Worm (Caenorhabditis elegans) whole organism, L2 larva: ENCODE data around the gene ppm-1.G.

Source experiments
- C34F6.9 ChIP-seq: fragments of 150-350 bp; optimal IDR thresholded peaks from 2 replicates; lab custom pipeline; 2014; ENCODE audit warnings: missing biosample characterization, missing genetic modification characterization
- F13H6.1 ChIP-seq: sonication (generic microtip); optimal IDR thresholded peaks from 2 replicates; lab custom pipeline; 2016; ENCODE audit warnings: missing genetic modification characterization, missing compliant biosample characterization
- R02D3.7 ChIP-seq: fragments of 150-350 bp; optimal IDR thresholded peaks from 2 replicates; lab custom pipeline; 2014; ENCODE audit warnings: missing biosample characterization, missing genetic modification characterization
- Y55F3AM.14 ChIP-seq: fragments of 200-800 bp; sonication (Bioruptor generic); optimal IDR thresholded peaks from 2 replicates; lab custom pipeline; 2018; ENCODE audit warnings: mild to moderate bottlenecking, missing genetic modification characterization, missing compliant biosample characterization
- ZK546.5 ChIP-seq: sonication (generic microtip); optimal IDR thresholded peaks from 2 replicates; lab custom pipeline; 2017; ENCODE audit warnings: missing biosample characterization, missing genetic modification characterization
- alr-1 ChIP-seq: fragments of 150-350 bp; optimal IDR thresholded peaks from 2 replicates; lab custom pipeline; 2014; ENCODE audit warnings: missing biosample characterization, missing genetic modification characterization
- aly-2 ChIP-seq: fragments of 150-350 bp; optimal IDR thresholded peaks from 2 replicates; lab custom pipeline; 2014; ENCODE audit warnings: missing biosample characterization, missing genetic modification characterization
- ama-1 ChIP-seq: fragments of 150-350 bp; optimal IDR thresholded peaks from 2 replicates; lab custom pipeline; 2018; ENCODE audit warnings: inconsistent platforms
- blmp-1 ChIP-seq: sonication (generic microtip); optimal IDR thresholded peaks from 2 replicates; lab custom pipeline; 2017; ENCODE audit warnings: missing genetic modification characterization, mild to moderate bottlenecking, missing compliant biosample characterization, antibody characterized with exemption, moderate library complexity; ENCODE audit not compliant: insufficient read depth
- ceh-16 ChIP-seq: fragments of 150-350 bp; optimal IDR thresholded peaks from 2 replicates; lab custom pipeline; 2014; ENCODE audit warnings: missing biosample characterization, missing genetic modification characterization
- ceh-82 ChIP-seq: fragments of 150-350 bp; optimal IDR thresholded peaks from 2 replicates; lab custom pipeline; 2014; ENCODE audit warnings: missing biosample characterization, missing genetic modification characterization
- crh-2 ChIP-seq: sonication (generic microtip); optimal IDR thresholded peaks from 2 replicates; lab custom pipeline; 2017; ENCODE audit warnings: missing biosample characterization, missing genetic modification characterization
- dmd-4 ChIP-seq: sonication (generic microtip); optimal IDR thresholded peaks from 2 replicates; lab custom pipeline; 2017; ENCODE audit warnings: missing biosample characterization, missing genetic modification characterization
- elt-1 ChIP-seq: fragments of 150-350 bp; optimal IDR thresholded peaks from 2 replicates; lab custom pipeline; 2014; ENCODE audit warnings: missing biosample characterization, missing genetic modification characterization
- elt-3 ChIP-seq: sonication (generic microtip); optimal IDR thresholded peaks from 2 replicates; lab custom pipeline; 2017; ENCODE audit warnings: missing biosample characterization, missing genetic modification characterization
- fos-1 ChIP-seq: fragments of 150-350 bp; optimal IDR thresholded peaks from 2 replicates; lab custom pipeline; 2014; ENCODE audit warnings: missing biosample characterization, missing genetic modification characterization
- gmeb-1 ChIP-seq: fragments of 150-350 bp; optimal IDR thresholded peaks from 2 replicates; lab custom pipeline; 2014; ENCODE audit warnings: missing biosample characterization, missing genetic modification characterization
- lin-11 ChIP-seq: fragments of 150-350 bp; sonication (generic microtip); optimal IDR thresholded peaks from 2 replicates; lab custom pipeline; 2014; ENCODE audit warnings: missing biosample characterization, missing genetic modification characterization, inconsistent platforms, mixed read lengths
- lin-13 ChIP-seq: fragments of 150-350 bp; optimal IDR thresholded peaks from 2 replicates; lab custom pipeline; 2014; ENCODE audit warnings: missing biosample characterization, missing genetic modification reagents, missing genetic modification characterization
- lin-39 ChIP-seq: fragments of 150-350 bp; optimal IDR thresholded peaks from 2 replicates; lab custom pipeline; 2014; ENCODE audit warnings: missing biosample characterization, missing genetic modification reagents, missing genetic modification characterization
- lsy-2 ChIP-seq, 2 experiments: fragments of 150-350 bp in 1 of 2; sonication (generic microtip) in 1 of 2; optimal IDR thresholded peaks; 2 replicates each; lab custom pipeline; 2014 to 2017; ENCODE audit warnings: missing biosample characterization in 2 of 2, missing genetic modification characterization in 2 of 2
- mab-5 ChIP-seq: fragments of 150-350 bp; optimal IDR thresholded peaks from 2 replicates; lab custom pipeline; 2014; ENCODE audit warnings: missing biosample characterization, missing genetic modification characterization
- mbf-1 ChIP-seq: sonication (generic microtip); optimal IDR thresholded peaks from 2 replicates; lab custom pipeline; 2017; ENCODE audit warnings: missing biosample characterization, missing genetic modification characterization
- mdl-1 ChIP-seq, 2 experiments: fragments of 150-350 bp in 1 of 2; sonication (generic microtip) in 1 of 2; optimal IDR thresholded peaks; 2 replicates each; lab custom pipeline; 2017; ENCODE audit warnings: missing biosample characterization in 2 of 2, missing genetic modification characterization in 2 of 2
- nhr-10 ChIP-seq: sonication (generic microtip); optimal IDR thresholded peaks from 2 replicates; lab custom pipeline; 2017; ENCODE audit warnings: missing biosample characterization, missing genetic modification characterization
- nhr-11 ChIP-seq: fragments of 150-350 bp; optimal IDR thresholded peaks from 2 replicates; lab custom pipeline; 2014; ENCODE audit warnings: missing biosample characterization, missing genetic modification characterization
- nhr-129 ChIP-seq: fragments of 150-350 bp; optimal IDR thresholded peaks from 2 replicates; lab custom pipeline; 2014; ENCODE audit warnings: missing biosample characterization, missing genetic modification characterization
- nhr-23 ChIP-seq: fragments of 150-350 bp; optimal IDR thresholded peaks from 2 replicates; lab custom pipeline; 2014; ENCODE audit warnings: missing biosample characterization, missing genetic modification reagents, missing genetic modification characterization
- nhr-237 ChIP-seq: fragments of 150-350 bp; optimal IDR thresholded peaks from 2 replicates; lab custom pipeline; 2014; ENCODE audit warnings: missing biosample characterization, missing genetic modification characterization
- nhr-25 ChIP-seq: fragments of 150-350 bp; sonication (generic microtip); optimal IDR thresholded peaks from 3 replicates; lab custom pipeline; 2014; ENCODE audit warnings: missing biosample characterization, missing genetic modification characterization
- nhr-77 ChIP-seq: fragments of 150-350 bp; optimal IDR thresholded peaks from 2 replicates; lab custom pipeline; 2014; ENCODE audit warnings: missing biosample characterization, missing genetic modification characterization
- sma-9 ChIP-seq, 2 experiments: fragments of 150-350 bp in 1 of 2; sonication (generic microtip) in 1 of 2; optimal IDR thresholded peaks; 2 replicates each; lab custom pipeline; 2014 to 2016; ENCODE audit warnings: missing genetic modification characterization in 2 of 2, mild to moderate bottlenecking in 1 of 2, missing biosample characterization in 1 of 2, missing compliant biosample characterization in 1 of 2, missing genetic modification reagents in 1 of 2, moderate library complexity in 1 of 2
- snpc-4 ChIP-seq: fragments of 150-350 bp; optimal IDR thresholded peaks from 2 replicates; lab custom pipeline; 2014; ENCODE audit warnings: missing biosample characterization, missing genetic modification characterization
- unc-55 ChIP-seq: fragments of 150-350 bp; sonication (generic microtip); optimal IDR thresholded peaks from 3 replicates; lab custom pipeline; 2014; ENCODE audit warnings: missing biosample characterization, missing genetic modification reagents, missing genetic modification characterization
- unc-62 ChIP-seq: fragments of 150-350 bp; optimal IDR thresholded peaks from 2 replicates; lab custom pipeline; 2014; ENCODE audit warnings: missing biosample characterization, missing genetic modification reagents, missing genetic modification characterization
- zag-1 ChIP-seq: fragments of 150-350 bp; optimal IDR thresholded peaks from 2 replicates; lab custom pipeline; 2014; ENCODE audit warnings: missing biosample characterization, missing genetic modification characterization
- ztf-1 ChIP-seq: fragments of 200-800 bp; sonication (Bioruptor generic); conservative IDR thresholded peaks from 2 replicates; pipeline ENCODE4 v1.3.6; 2022; ENCODE audit warnings: missing genetic modification characterization, missing compliant biosample characterization
- ztf-11 ChIP-seq: sonication (generic microtip); optimal IDR thresholded peaks from 2 replicates; lab custom pipeline; 2017; ENCODE audit warnings: missing biosample characterization, missing genetic modification characterization

ppm-1.G gene

DNA sequence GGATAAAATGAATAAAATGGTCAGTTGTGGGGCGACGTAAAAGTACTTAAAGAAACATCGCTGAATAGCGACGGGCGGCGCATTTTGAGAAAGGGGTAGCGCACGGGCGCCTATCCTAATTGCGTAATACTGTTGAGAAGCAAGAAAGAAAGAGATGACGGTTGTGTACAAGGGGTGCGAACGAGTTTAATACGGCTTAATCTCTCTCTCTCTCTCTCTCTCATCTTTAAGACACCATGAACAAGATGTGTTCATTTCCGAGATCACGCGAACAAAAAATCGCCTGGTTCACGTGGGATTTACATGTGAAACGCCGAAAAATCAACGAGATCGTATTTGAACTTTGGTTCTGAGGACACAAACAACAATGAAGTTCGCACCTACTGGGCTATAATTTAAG is 23.8 kb upstream of the ppm-1.G start:
- TF ChIP-seq unc-62 (GFP tag; lab: Kevin White, UChicago) (no peak), nhr-25 (peak; percentile 42), nhr-77 (no peak), nhr-11 (no peak), ceh-16 (tag; lab: Kevin White, UChicago) (no peak), gmeb-1 (tag; lab: Kevin White, UChicago) (no peak)

DNA sequence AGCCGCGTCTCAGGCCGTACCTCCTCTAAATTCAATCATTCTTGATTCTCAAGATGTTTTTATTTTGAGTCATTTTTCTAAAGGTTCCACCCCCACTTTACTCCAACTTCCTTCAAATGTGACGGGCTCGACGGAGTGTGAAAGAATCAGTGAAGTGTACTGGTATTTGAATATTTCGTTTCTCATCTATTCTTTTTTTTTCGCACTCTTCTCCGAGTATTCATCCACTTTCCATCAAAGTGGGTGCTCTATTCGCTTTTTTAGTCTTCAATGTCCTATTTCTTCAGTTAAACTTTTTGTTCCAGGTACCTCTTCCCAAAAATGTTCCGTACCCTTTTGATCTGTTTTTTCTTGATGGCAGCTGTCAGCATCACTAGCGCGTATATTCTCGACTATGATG is 22.0 kb upstream of the ppm-1.G start, which contains the start of gene nlp-52:
nlp-52 (plus strand) TSS at position 301 of the 400 bp plus-strand sequence.
- TF ChIP-seq elt-1 (no peak), F13H6.1 (tag; lab: Kevin White, UChicago) (no peak), lsy-2 (tag; optimal IDR thresholded peaks at IDR 0.05; lab: Kevin White, UChicago) (no peak), R02D3.7 (no peak), lin-13 (no peak), ceh-16 (tag; lab: Kevin White, UChicago) (no peak), mdl-1 (tag; optimal IDR thresholded peaks at IDR 0.05; lab: Kevin White, UChicago) (no peak), ZK546.5 (no peak), sma-9 (GFP tag; optimal IDR thresholded peaks at IDR 0.05; lab: Kevin White, UChicago) (no peak), sma-9 (tag; optimal IDR thresholded peaks at IDR 0.05; lab: Kevin White, UChicago) (no peak), snpc-4 (tag; lab: Kevin White, UChicago) (no peak), lin-11 (no peak), ztf-1 (GFP tag; lab: Robert Waterston, UW) (no peak), ama-1 (lab: Kevin White, UChicago) (no peak), mbf-1 (tag; lab: Kevin White, UChicago) (no peak), nhr-23 (tag; lab: Kevin White, UChicago) (no peak), elt-3 (no peak), mab-5 (tag; lab: Kevin White, UChicago) (no peak), zag-1 (no peak)

DNA sequence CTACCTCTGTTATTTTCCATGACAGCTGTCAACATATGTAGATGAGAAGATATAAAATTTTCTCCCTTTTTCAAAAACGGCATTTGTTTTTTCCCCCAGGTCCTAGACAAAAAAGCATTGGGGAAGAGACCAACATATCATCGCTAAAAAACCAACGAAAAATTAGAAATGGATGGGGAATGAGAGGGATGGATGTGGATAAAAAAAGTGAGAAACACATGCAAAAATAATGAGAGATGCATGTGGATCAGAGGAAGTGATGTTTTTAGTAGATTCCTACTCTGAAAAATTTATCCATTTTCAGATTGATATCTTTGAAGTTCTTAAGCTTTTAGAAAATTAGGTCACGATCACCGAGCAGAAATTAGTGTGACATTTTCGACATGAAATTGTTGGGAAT is 21.0 kb upstream of the ppm-1.G start:
- TF ChIP-seq unc-55 (GFP tag; lab: Kevin White, UChicago) (peak; percentile 57), nhr-11 (no peak), ceh-16 (tag; lab: Kevin White, UChicago) (no peak), nhr-237 (tag; lab: Kevin White, UChicago) (no peak), alr-1 (tag; lab: Kevin White, UChicago) (no peak), nhr-10 (no peak)

DNA sequence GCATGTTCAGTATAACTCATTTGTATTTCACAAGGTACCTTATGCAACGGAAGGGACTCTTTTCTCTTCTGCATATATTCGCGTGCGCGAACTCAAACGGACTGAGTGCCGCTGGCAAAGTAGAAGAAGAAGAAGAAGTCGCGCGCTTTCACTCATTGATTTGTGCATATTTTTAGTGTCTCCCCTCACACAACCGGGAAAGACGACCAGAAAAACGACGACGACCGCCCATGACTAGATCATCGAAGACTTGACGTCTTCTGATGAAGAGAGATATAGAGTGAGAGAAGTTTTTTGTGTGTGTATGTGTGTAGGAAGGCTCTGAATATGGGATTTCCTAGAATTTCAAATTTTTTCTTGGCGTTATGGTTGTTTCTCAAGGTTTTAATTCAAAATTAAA is 19.1 kb upstream of the ppm-1.G start:
- no peak for TF ChIP-seq lin-13
- TF ChIP-seq F13H6.1 (tag; lab: Kevin White, UChicago): peak; percentile 29
- TF ChIP-seq nhr-129 (tag; lab: Kevin White, UChicago): peak; percentile 47
- TF ChIP-seq sma-9 (GFP tag; optimal IDR thresholded peaks at IDR 0.05; lab: Kevin White, UChicago): peak; percentile 3
- TF ChIP-seq sma-9 (tag; optimal IDR thresholded peaks at IDR 0.05; lab: Kevin White, UChicago): no peak
- TF ChIP-seq snpc-4 (tag; lab: Kevin White, UChicago): no peak
- TF ChIP-seq ceh-16 (tag; lab: Kevin White, UChicago): no peak
- peak; percentile 82 for TF ChIP-seq unc-55 (GFP tag; lab: Kevin White, UChicago)
- peak; percentile 58 for TF ChIP-seq crh-2
- no peak for TF ChIP-seq elt-1
- TF ChIP-seq R02D3.7: no peak
- TF ChIP-seq nhr-10: no peak
- TF ChIP-seq lsy-2 (tag; optimal IDR thresholded peaks at IDR 0.05; lab: Kevin White, UChicago): peak in 1 of 2 experiments; percentile 47
- TF ChIP-seq nhr-237 (tag; lab: Kevin White, UChicago): no peak
- TF ChIP-seq fos-1 (tag; lab: Kevin White, UChicago): no peak
- TF ChIP-seq lin-11: peak; percentile 18
- peak; percentile 72 for TF ChIP-seq C34F6.9 (tag; lab: Kevin White, UChicago)
- TF ChIP-seq, all 48 proteins: peak for 8

DNA sequence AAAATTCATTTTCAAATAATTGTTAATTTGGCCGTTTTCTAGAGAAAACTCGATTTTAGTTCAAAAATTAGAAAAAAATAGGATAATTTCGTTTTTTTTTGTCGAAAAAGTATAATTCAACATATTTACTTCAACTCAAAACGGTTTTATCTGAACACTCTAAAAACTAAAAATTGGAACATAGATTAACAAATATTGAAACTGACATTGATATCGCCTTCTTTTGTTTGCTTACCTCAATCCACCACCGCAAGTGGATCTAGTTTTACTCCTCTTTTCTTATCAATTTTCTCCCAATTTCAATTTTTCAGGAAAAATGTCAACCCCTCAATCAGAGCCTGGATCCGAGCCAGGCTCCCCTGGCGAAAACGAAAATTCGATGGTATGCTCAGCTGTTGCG is 18.6 kb upstream of the ppm-1.G start, which contains the start of gene ptl-1:
ptl-1 (plus strand) TSS at position 301 of the 400 bp plus-strand sequence.
- TF ChIP-seq lin-11 (no peak), nhr-11 (no peak), lsy-2 (tag; optimal IDR thresholded peaks at IDR 0.05; lab: Kevin White, UChicago) (no peak), blmp-1 (no peak)

DNA sequence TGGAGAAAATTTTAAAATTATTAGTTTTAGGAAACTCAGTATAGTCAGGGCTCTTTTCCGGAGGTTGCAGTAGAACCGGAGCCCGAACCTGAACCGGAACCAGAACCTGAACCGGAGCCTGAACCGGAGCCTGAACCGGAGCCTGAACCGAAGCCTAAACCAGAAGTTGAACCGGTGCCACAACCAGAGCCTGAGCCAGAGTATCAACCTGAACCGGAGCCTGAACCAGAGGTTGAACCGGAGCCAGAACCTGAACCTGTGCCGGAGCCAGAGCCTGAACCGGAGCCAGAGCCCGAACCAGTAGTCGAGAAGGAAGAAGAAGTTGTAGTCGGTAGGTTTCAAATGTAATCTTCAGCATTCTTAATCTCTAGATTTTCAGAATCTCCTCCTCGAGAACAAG is 15.0 kb upstream of the ppm-1.G start:
- no peak for TF ChIP-seq nhr-23 (tag; lab: Kevin White, UChicago)
- no peak for TF ChIP-seq elt-3
- no peak for TF ChIP-seq ztf-11 (tag; lab: Kevin White, UChicago)
- TF ChIP-seq ceh-82: no peak
- TF ChIP-seq ztf-1 (GFP tag; lab: Robert Waterston, UW): no peak
- TF ChIP-seq aly-2 (tag; lab: Kevin White, UChicago): no peak
- TF ChIP-seq nhr-129 (tag; lab: Kevin White, UChicago): no peak
- TF ChIP-seq mbf-1 (tag; lab: Kevin White, UChicago): no peak
- TF ChIP-seq mab-5 (tag; lab: Kevin White, UChicago): no peak
- no peak for TF ChIP-seq Y55F3AM.14
- TF ChIP-seq nhr-77: no peak
- no peak for TF ChIP-seq crh-2
- TF ChIP-seq F13H6.1 (tag; lab: Kevin White, UChicago): no peak
- TF ChIP-seq lin-39: no peak
- no peak for TF ChIP-seq dmd-4 (tag; lab: Kevin White, UChicago)
- TF ChIP-seq sma-9 (GFP tag; optimal IDR thresholded peaks at IDR 0.05; lab: Kevin White, UChicago): no peak
- TF ChIP-seq sma-9 (tag; optimal IDR thresholded peaks at IDR 0.05; lab: Kevin White, UChicago): no peak
- TF ChIP-seq nhr-237 (tag; lab: Kevin White, UChicago): no peak
